Fruit fly (Drosophila melanogaster): Measurements from ENCODE around the gene CG13622.

DNA sequence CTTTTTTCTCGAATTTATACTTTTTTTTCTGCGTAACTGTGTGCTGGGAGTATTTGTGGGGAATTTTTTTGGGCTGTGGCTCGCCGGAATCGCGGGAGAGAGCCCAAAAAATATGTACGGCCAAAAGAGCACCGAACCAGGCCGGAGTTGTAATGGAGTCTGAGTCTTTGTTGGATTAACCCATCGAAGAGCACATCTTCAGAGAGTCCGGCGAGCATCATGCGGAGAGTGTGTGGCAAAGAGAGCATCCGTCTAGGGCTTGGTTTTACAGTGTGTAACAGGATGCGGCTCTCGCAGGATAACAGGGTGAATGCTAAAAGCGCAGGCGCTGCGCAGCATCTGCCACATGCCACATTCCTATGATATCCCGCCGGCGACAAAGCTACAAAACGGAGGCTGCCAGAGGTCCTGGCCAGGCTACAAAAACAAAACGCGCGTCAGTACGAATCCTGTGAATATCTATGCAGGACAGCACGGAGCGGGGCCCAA lies 38.4 kb downstream of the CG13622 start, which contains the start of gene nAChRalpha2:
- no peak for TF ChIP-seq tj (GFP tag; optimal IDR thresholded peaks at IDR 0.05)
- TF ChIP-seq Crg-1 (GFP tag; optimal IDR thresholded peaks at IDR 0.05): no peak
- no peak for TF ChIP-seq CG33017 (tag; optimal IDR thresholded peaks at IDR 0.05)
- no peak for TF ChIP-seq CG11617 (GFP tag; optimal IDR thresholded peaks at IDR 0.05)
- no peak for TF ChIP-seq kay (GFP tag; ENCODE audit: borderline replicate concordance)
